Worm (Caenorhabditis elegans): ENCODE results near the gene F18A11.5.
A peak's percentile ranks its signal among the peaks of the same experiment; 100 is the strongest.

Gene F18A11.5

ce11 chrII:12984709-12985108, 29.4 kb downstream of the F18A11.5 start:
- TF ChIP-seq unc-62 (GFP tag; optimal IDR thresholded peaks at IDR 0.05), result no peak
- peak; percentile 90 for TF ChIP-seq lin-32 (GFP tag; optimal IDR thresholded peaks at IDR 0.05)
- no peak for TF ChIP-seq ztf-11 (tag; optimal IDR thresholded peaks at IDR 0.05)
- peak; percentile 15 for TF ChIP-seq zip-8 (tag; optimal IDR thresholded peaks at IDR 0.05)
- TF ChIP-seq nhr-2 (tag; optimal IDR thresholded peaks at IDR 0.05), result peak; percentile 58
- no peak for TF ChIP-seq elt-1 (tag; optimal IDR thresholded peaks at IDR 0.05; ENCODE audit: borderline replicate concordance, insufficient read depth)
- TF ChIP-seq cnd-1 (tag; optimal IDR thresholded peaks at IDR 0.05), result peak; percentile 47
- TF ChIP-seq mab-5 (tag; optimal IDR thresholded peaks at IDR 0.05), result no peak
- TF ChIP-seq ces-1 (GFP tag; optimal IDR thresholded peaks at IDR 0.05), result no peak
- TF ChIP-seq unc-39 (tag; optimal IDR thresholded peaks at IDR 0.05), result no peak

DNA sequence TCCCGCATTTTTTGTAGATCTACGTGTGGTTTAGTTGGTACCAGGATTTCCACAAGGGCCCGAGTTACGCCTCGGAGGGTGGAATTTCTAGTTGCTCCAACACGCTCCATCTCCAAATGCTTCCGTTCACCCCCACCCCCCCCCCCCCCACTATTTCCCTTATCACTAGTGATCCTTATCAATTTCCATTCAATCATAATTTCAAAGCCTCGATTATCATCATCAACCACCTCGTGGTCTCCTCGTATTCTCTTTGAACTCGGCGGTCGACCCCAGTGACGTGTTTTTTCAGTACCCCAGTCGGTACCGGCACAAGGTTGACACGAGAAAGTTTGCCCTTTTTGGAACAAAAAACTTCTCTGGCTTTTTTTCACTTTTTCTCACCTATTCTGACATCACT, 31.3 kb downstream of the F18A11.5 start:
- no peak for TF ChIP-seq elt-3 (tag; optimal IDR thresholded peaks at IDR 0.05)
- TF ChIP-seq nhr-28 (tag; optimal IDR thresholded peaks at IDR 0.05), result no peak
- no peak for TF ChIP-seq nhr-2 (tag; optimal IDR thresholded peaks at IDR 0.05)
- TF ChIP-seq ham-2 (GFP tag; optimal IDR thresholded peaks at IDR 0.05), result no peak
- TF ChIP-seq cnd-1 (tag; optimal IDR thresholded peaks at IDR 0.05), result no peak
- TF ChIP-seq elt-1 (tag; optimal IDR thresholded peaks at IDR 0.05; ENCODE audit: borderline replicate concordance, insufficient read depth), result no peak
- no peak for TF ChIP-seq hlh-1 (tag; optimal IDR thresholded peaks at IDR 0.05)
- TF ChIP-seq nhr-12 (tag; optimal IDR thresholded peaks at IDR 0.05), result no peak
- no peak for TF ChIP-seq sem-2 (GFP tag; optimal IDR thresholded peaks at IDR 0.05)
- no peak for TF ChIP-seq ceh-83 (GFP tag; optimal IDR thresholded peaks at IDR 0.05)
- no peak for TF ChIP-seq ceh-43 (GFP tag; optimal IDR thresholded peaks at IDR 0.05)
- no peak for TF ChIP-seq mls-2 (tag; optimal IDR thresholded peaks at IDR 0.05)
- no peak for TF ChIP-seq pha-4 (tag; optimal IDR thresholded peaks at IDR 0.05)
- no peak for TF ChIP-seq M03D4.4 (tag; optimal IDR thresholded peaks at IDR 0.05)
- no peak for TF ChIP-seq lin-13 (tag; optimal IDR thresholded peaks at IDR 0.05)
- TF ChIP-seq bed-3 (GFP tag; optimal IDR thresholded peaks at IDR 0.05), result no peak
- no peak for TF ChIP-seq ces-1 (GFP tag; optimal IDR thresholded peaks at IDR 0.05)
- no peak for TF ChIP-seq ceh-39 (tag; optimal IDR thresholded peaks at IDR 0.05)
- no peak for TF ChIP-seq tbx-8 (GFP tag; optimal IDR thresholded peaks at IDR 0.05)

DNA sequence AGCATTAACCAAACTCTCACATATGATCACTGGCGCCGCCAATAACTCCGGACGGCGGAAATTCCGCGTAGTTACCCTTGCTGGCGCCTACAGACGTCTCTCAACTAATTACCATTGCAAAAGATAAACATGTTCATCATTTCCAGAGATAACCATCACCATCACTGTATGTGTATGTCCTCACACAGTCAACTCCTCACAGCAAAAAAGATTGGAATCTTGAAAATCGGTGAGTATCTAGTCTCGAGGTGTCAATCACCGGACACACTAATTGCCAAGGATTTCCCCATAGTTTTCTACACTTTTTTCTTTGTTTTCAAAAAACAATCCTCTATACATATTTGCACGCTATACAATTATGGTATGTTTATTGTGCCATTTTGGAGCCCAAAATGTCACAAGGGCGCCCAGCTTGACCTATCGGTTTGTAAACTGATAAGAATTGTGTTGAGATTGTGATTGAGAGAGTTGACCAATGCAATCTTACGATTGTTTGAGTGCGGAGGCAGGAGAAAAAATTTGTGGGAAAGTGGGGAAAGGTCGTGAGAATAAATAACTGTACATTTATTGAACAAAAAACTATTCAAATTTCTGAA, 32.0 kb downstream of the F18A11.5 start:
- TF ChIP-seq elt-3 (tag; optimal IDR thresholded peaks at IDR 0.05) (no peak), nhr-76 (tag; optimal IDR thresholded peaks at IDR 0.05) (no peak), M03D4.4 (tag; optimal IDR thresholded peaks at IDR 0.05) (no peak), unc-62 (GFP tag; optimal IDR thresholded peaks at IDR 0.05) (peak; percentile 55), ham-2 (GFP tag; optimal IDR thresholded peaks at IDR 0.05) (no peak), sptf-1 (tag; optimal IDR thresholded peaks at IDR 0.05) (no peak), lsy-2 (tag; optimal IDR thresholded peaks at IDR 0.05) (no peak), snpc-4 (tag; optimal IDR thresholded peaks at IDR 0.05) (no peak), pha-4 (tag; optimal IDR thresholded peaks at IDR 0.05) (no peak), mep-1 (tag; optimal IDR thresholded peaks at IDR 0.05) (no peak), elt-1 (tag; optimal IDR thresholded peaks at IDR 0.05; ENCODE audit: borderline replicate concordance, insufficient read depth) (peak; percentile 86), hlh-1 (tag; optimal IDR thresholded peaks at IDR 0.05) (no peak), bed-3 (GFP tag; optimal IDR thresholded peaks at IDR 0.05) (no peak), blmp-1 (tag; optimal IDR thresholded peaks at IDR 0.05) (no peak)

ce11 chrII:12980212-12980611, 33.9 kb downstream of the F18A11.5 start, which contains the start of gene cyd-1:
cyd-1 (plus strand) TSS chrII:12980591.
- peak; percentile 18 for TF ChIP-seq elt-1 (tag; optimal IDR thresholded peaks at IDR 0.05; ENCODE audit: borderline replicate concordance, insufficient read depth)
- no peak for TF ChIP-seq ceh-83 (GFP tag; optimal IDR thresholded peaks at IDR 0.05)

DNA sequence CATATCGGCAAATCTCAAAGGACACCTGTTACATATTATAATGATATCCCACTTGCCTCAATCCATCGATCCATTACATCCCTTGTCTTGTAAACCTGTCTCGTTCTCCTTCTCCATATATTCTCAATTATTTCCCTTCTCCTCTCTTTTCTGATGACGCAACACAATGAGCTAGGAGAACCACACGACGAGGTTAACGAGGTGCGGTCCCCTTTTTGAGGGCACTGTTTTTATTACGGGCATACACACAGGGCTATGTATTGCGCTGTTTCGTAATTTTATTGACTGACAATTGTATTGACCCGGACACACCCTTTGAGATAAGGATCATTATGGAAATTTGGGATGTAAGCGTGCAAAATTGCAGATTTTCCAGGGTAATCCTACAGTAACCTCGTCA, 35.4 kb downstream of the F18A11.5 start:
- peak; percentile 99 for TF ChIP-seq nhr-2 (tag; optimal IDR thresholded peaks at IDR 0.05)
- no peak for TF ChIP-seq mab-5 (tag; optimal IDR thresholded peaks at IDR 0.05)
- TF ChIP-seq hlh-1 (tag; optimal IDR thresholded peaks at IDR 0.05), result no peak
- TF ChIP-seq snpc-4 (tag; optimal IDR thresholded peaks at IDR 0.05), result no peak
- peak; percentile 96 for TF ChIP-seq zip-8 (tag; optimal IDR thresholded peaks at IDR 0.05)
- no peak for TF ChIP-seq ceh-39 (tag; optimal IDR thresholded peaks at IDR 0.05)
- TF ChIP-seq elt-3 (tag; optimal IDR thresholded peaks at IDR 0.05), result no peak
- no peak for TF ChIP-seq ham-2 (GFP tag; optimal IDR thresholded peaks at IDR 0.05)
- no peak for TF ChIP-seq nhr-76 (tag; optimal IDR thresholded peaks at IDR 0.05)
- TF ChIP-seq nhr-12 (tag; optimal IDR thresholded peaks at IDR 0.05), result no peak
- TF ChIP-seq mls-2 (tag; optimal IDR thresholded peaks at IDR 0.05), result no peak
- TF ChIP-seq lsy-2 (tag; optimal IDR thresholded peaks at IDR 0.05), result no peak
- TF ChIP-seq sem-2 (GFP tag; optimal IDR thresholded peaks at IDR 0.05), result no peak
- TF ChIP-seq ztf-11 (tag; optimal IDR thresholded peaks at IDR 0.05), result no peak
- no peak for TF ChIP-seq bed-3 (GFP tag; optimal IDR thresholded peaks at IDR 0.05)
- TF ChIP-seq unc-62 (GFP tag; optimal IDR thresholded peaks at IDR 0.05), result peak; percentile 46
- no peak for TF ChIP-seq nhr-237 (tag; optimal IDR thresholded peaks at IDR 0.05)
- peak; percentile 23 for TF ChIP-seq ceh-83 (GFP tag; optimal IDR thresholded peaks at IDR 0.05)
- no peak for TF ChIP-seq elt-1 (tag; optimal IDR thresholded peaks at IDR 0.05; ENCODE audit: borderline replicate concordance, insufficient read depth)
- TF ChIP-seq M03D4.4 (tag; optimal IDR thresholded peaks at IDR 0.05), result no peak
- TF ChIP-seq ceh-43 (GFP tag; optimal IDR thresholded peaks at IDR 0.05), result no peak

All from whole organism, mixed stage, embryonic.